Worm (Caenorhabditis elegans) whole organism, L4 larva: ENCODE data around the gene dhhc-8.

ENCODE experiments used
- F44E2.7 ChIP-seq: fragments of 200-800 bp; sonication (Bioruptor generic); IDR thresholded peaks from 2 replicates; pipeline ENCODE4 v2.1.2; 2022; ENCODE audit warnings: missing genetic modification characterization, missing compliant biosample characterization
- aly-2 ChIP-seq: sonication (generic microtip); optimal IDR thresholded peaks from 2 replicates; lab custom pipeline; 2018; ENCODE audit warnings: missing biosample characterization, missing genetic modification characterization
- ama-1 ChIP-seq: fragments of 150-350 bp; optimal IDR thresholded peaks from 2 replicates; lab custom pipeline; 2014; ENCODE audit warnings: inconsistent platforms, mixed read lengths
- ceh-32 ChIP-seq: sonication (generic microtip); optimal IDR thresholded peaks from 2 replicates; lab custom pipeline; 2016; ENCODE audit warnings: mild to moderate bottlenecking, missing genetic modification characterization, missing compliant biosample characterization; ENCODE audit not compliant: poor library complexity
- ceh-82 ChIP-seq: sonication (generic microtip); optimal IDR thresholded peaks from 2 replicates; lab custom pipeline; 2017; ENCODE audit warnings: missing biosample characterization, missing genetic modification characterization
- ces-1 ChIP-seq: fragments of 150-350 bp; sonication (generic microtip); optimal IDR thresholded peaks from 4 replicates; lab custom pipeline; 2014; ENCODE audit warnings: missing biosample characterization, missing genetic modification reagents, missing genetic modification characterization
- daf-19 ChIP-seq: fragments of 200-800 bp; sonication (Bioruptor generic); conservative IDR thresholded peaks from 2 replicates; pipeline ENCODE4 v1.3.6; 2022; ENCODE audit warnings: missing genetic modification characterization, missing compliant biosample characterization
- dve-1 ChIP-seq: sonication (generic microtip); optimal IDR thresholded peaks from 2 replicates; lab custom pipeline; 2017; ENCODE audit warnings: antibody characterized with exemption, mild to moderate bottlenecking, missing genetic modification characterization, missing compliant biosample characterization; ENCODE audit not compliant: insufficient read depth
- lin-15B ChIP-seq: fragments of 150-350 bp; sonication (generic microtip); optimal IDR thresholded peaks from 3 replicates; lab custom pipeline; 2014; ENCODE audit warnings: missing biosample characterization, missing genetic modification characterization
- nhr-28 ChIP-seq: fragments of 150-350 bp; optimal IDR thresholded peaks from 2 replicates; lab custom pipeline; 2014; ENCODE audit warnings: missing biosample characterization, missing genetic modification characterization
- zag-1 ChIP-seq: fragments of 150-350 bp; optimal IDR thresholded peaks from 2 replicates; lab custom pipeline; 2014; ENCODE audit warnings: missing biosample characterization, missing genetic modification characterization
- ztf-11 ChIP-seq: fragments of 150-350 bp; optimal IDR thresholded peaks from 2 replicates; lab custom pipeline; 2014; ENCODE audit warnings: missing biosample characterization, missing genetic modification characterization

DNA sequence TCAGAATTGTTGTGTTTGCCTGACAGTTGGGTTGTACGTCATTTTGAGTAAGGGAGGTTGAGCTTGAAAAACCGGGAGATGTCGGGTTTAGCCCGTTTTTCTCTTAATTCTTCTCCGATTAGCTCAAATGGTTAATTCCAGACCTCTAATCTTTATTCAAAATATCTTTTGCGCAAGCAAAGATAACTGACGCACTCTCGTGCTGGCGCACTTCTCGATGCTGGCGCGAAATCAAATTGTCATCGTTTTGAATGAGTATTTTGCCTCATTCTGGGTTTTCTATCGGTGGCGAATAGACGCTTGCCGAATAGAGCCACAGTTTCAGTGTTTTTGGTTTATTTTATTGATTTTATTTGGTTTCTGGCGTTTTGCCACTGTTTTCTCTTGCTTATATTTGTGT lies 53.2 kb downstream of the dhhc-8 start:
- TF ChIP-seq aly-2 (tag; lab: Kevin White, UChicago), result no peak
- TF ChIP-seq ztf-11 (tag; lab: Kevin White, UChicago), result no peak
- no peak for TF ChIP-seq zag-1
- no peak for TF ChIP-seq daf-19 (GFP tag; lab: Robert Waterston, UW)
- TF ChIP-seq ama-1 (lab: Kevin White, UChicago), result no peak
- TF ChIP-seq nhr-28 (tag; lab: Kevin White, UChicago), result no peak
- no peak for TF ChIP-seq dve-1 (tag; lab: Kevin White, UChicago)
- no peak for TF ChIP-seq ces-1 (GFP tag; lab: Kevin White, UChicago)
- no peak for TF ChIP-seq F44E2.7
- TF ChIP-seq ceh-32, result no peak
- no peak for TF ChIP-seq lin-15B
- TF ChIP-seq ceh-82, result no peak
